Worm (Caenorhabditis elegans) whole organism, L4 larva: ENCODE data around the gene F58E6.13.

Experiments used
- D1046.2 ChIP-seq: fragments of 200-800 bp; sonication (Bioruptor generic); IDR thresholded peaks from 2 replicates; pipeline ENCODE4 v1.3.6; 2022; ENCODE audit warnings: missing genetic modification characterization, missing compliant biosample characterization
- F10B5.3 ChIP-seq: sonication (generic microtip); optimal IDR thresholded peaks from 2 replicates; lab custom pipeline; 2016; ENCODE audit warnings: mild to moderate bottlenecking, missing genetic modification characterization, missing compliant biosample characterization
- F37D6.2 ChIP-seq: sonication (generic microtip); optimal IDR thresholded peaks from 2 replicates; lab custom pipeline; 2016; ENCODE audit warnings: mild to moderate bottlenecking, missing genetic modification characterization, missing compliant biosample characterization
- F44E2.7 ChIP-seq: fragments of 200-800 bp; sonication (Bioruptor generic); IDR thresholded peaks from 2 replicates; pipeline ENCODE4 v2.1.2; 2022; ENCODE audit warnings: missing genetic modification characterization, missing compliant biosample characterization
- F49E8.2 ChIP-seq: sonication (generic microtip); optimal IDR thresholded peaks from 2 replicates; lab custom pipeline; 2016; ENCODE audit warnings: missing compliant biosample characterization, mild to moderate bottlenecking, missing genetic modification characterization, borderline replicate concordance
- Y105C5A.15 ChIP-seq: fragments of 200-800 bp; sonication (Bioruptor generic); IDR thresholded peaks from 2 replicates; pipeline ENCODE4 v1.3.6; 2022; ENCODE audit warnings: missing genetic modification characterization, missing compliant biosample characterization
- Y75B8A.6 ChIP-seq: fragments of 200-800 bp; sonication (Bioruptor generic); IDR thresholded peaks from 2 replicates; pipeline ENCODE4 v1.3.6; 2022; ENCODE audit warnings: missing genetic modification reagents, missing genetic modification characterization, missing compliant biosample characterization
- aha-1 ChIP-seq: fragments of 150-350 bp; peaks from one replicate; lab custom pipeline; 2014; ENCODE audit warnings: missing biosample characterization, missing genetic modification characterization
- aly-2 ChIP-seq: sonication (generic microtip); optimal IDR thresholded peaks from 2 replicates; lab custom pipeline; 2018; ENCODE audit warnings: missing biosample characterization, missing genetic modification characterization
- ceh-82 ChIP-seq: sonication (generic microtip); optimal IDR thresholded peaks from 2 replicates; lab custom pipeline; 2017; ENCODE audit warnings: missing biosample characterization, missing genetic modification characterization
- daf-16 ChIP-seq, 3 experiments: sonication (generic microtip); optimal IDR thresholded peaks; 2 replicates each; lab custom pipeline; 2016 to 2017; ENCODE audit warnings: missing genetic modification characterization in 3 of 3, missing genetic modification reagents in 3 of 3, mild to moderate bottlenecking in 2 of 3, missing compliant biosample characterization in 2 of 3, missing biosample characterization in 1 of 3, moderate library complexity in 1 of 3
- daf-19 ChIP-seq: fragments of 200-800 bp; sonication (Bioruptor generic); conservative IDR thresholded peaks from 2 replicates; pipeline ENCODE4 v1.3.6; 2022; ENCODE audit warnings: missing genetic modification characterization, missing compliant biosample characterization
- dmd-9 ChIP-seq: fragments of 200-800 bp; sonication (Bioruptor generic); IDR thresholded peaks from 2 replicates; pipeline ENCODE4 v1.3.6; 2022; ENCODE audit warnings: missing genetic modification reagents, missing genetic modification characterization, missing compliant biosample characterization
- dpl-1 ChIP-seq: fragments of 150-350 bp; optimal IDR thresholded peaks from 2 replicates; lab custom pipeline; 2014; ENCODE audit warnings: missing biosample characterization, missing genetic modification reagents, missing genetic modification characterization
- dve-1 ChIP-seq: sonication (generic microtip); optimal IDR thresholded peaks from 2 replicates; lab custom pipeline; 2017; ENCODE audit warnings: antibody characterized with exemption, mild to moderate bottlenecking, missing genetic modification characterization, missing compliant biosample characterization; ENCODE audit not compliant: insufficient read depth
- fkh-10 ChIP-seq: fragments of 150-350 bp; optimal IDR thresholded peaks from 2 replicates; lab custom pipeline; 2014; ENCODE audit warnings: missing biosample characterization, missing genetic modification reagents, missing genetic modification characterization
- hif-1 ChIP-seq, 2 experiments: sonication (generic microtip); optimal IDR thresholded peaks; 2 replicates each; lab custom pipeline; 2016 to 2017; ENCODE audit warnings: missing compliant biosample characterization in 2 of 2, missing genetic modification characterization in 2 of 2, missing genetic modification reagents in 2 of 2, missing genotype in 2 of 2, mild to moderate bottlenecking in 1 of 2
- hlh-11 ChIP-seq: fragments of 200-800 bp; sonication (Bioruptor generic); optimal IDR thresholded peaks from 2 replicates; lab custom pipeline; 2018; ENCODE audit warnings: mild to moderate bottlenecking, missing genetic modification characterization, missing compliant biosample characterization
- lim-7 ChIP-seq: fragments of 200-800 bp; sonication (Bioruptor generic); IDR thresholded peaks from 2 replicates; pipeline ENCODE4 v1.3.6; 2022; ENCODE audit warnings: missing genetic modification characterization, missing compliant biosample characterization
- lin-1 ChIP-seq: fragments of 200-800 bp; sonication (Bioruptor generic); IDR thresholded peaks from 2 replicates; pipeline ENCODE4 v1.3.6; 2022; ENCODE audit warnings: missing genetic modification reagents, missing genetic modification characterization, missing compliant biosample characterization
- lin-15B ChIP-seq: fragments of 150-350 bp; sonication (generic microtip); optimal IDR thresholded peaks from 3 replicates; lab custom pipeline; 2014; ENCODE audit warnings: missing biosample characterization, missing genetic modification characterization
- lin-39 ChIP-seq: fragments of 150-350 bp; optimal IDR thresholded peaks from 2 replicates; lab custom pipeline; 2014; ENCODE audit warnings: missing biosample characterization, missing genetic modification reagents, missing genetic modification characterization
- mdt-29 ChIP-seq: fragments of 200-800 bp; sonication (Bioruptor generic); IDR thresholded peaks from 2 replicates; pipeline ENCODE4 v1.3.6; 2022; ENCODE audit warnings: missing genetic modification reagents, missing genetic modification characterization, missing compliant biosample characterization
- mep-1 ChIP-seq: fragments of 150-350 bp; sonication (generic microtip); optimal IDR thresholded peaks from 3 replicates; lab custom pipeline; 2014; ENCODE audit warnings: missing biosample characterization, missing genetic modification characterization
- mes-2 ChIP-seq: sonication (generic microtip); optimal IDR thresholded peaks from 2 replicates; lab custom pipeline; 2016; ENCODE audit warnings: missing genotype, mild to moderate bottlenecking, missing genetic modification characterization, missing compliant biosample characterization; ENCODE audit not compliant: poor library complexity, severe bottlenecking
- mxl-3 ChIP-seq: fragments of 200-800 bp; sonication (Bioruptor generic); optimal IDR thresholded peaks from 2 replicates; lab custom pipeline; 2018; ENCODE audit warnings: mild to moderate bottlenecking, missing genetic modification characterization, missing compliant biosample characterization
- nhr-11 ChIP-seq: fragments of 150-350 bp; optimal IDR thresholded peaks from 2 replicates; lab custom pipeline; 2014; ENCODE audit warnings: missing biosample characterization, missing genetic modification characterization
- nhr-237 ChIP-seq: sonication (generic microtip); optimal IDR thresholded peaks from 2 replicates; lab custom pipeline; 2017; ENCODE audit warnings: missing biosample characterization, missing genetic modification characterization
- nhr-28 ChIP-seq: fragments of 150-350 bp; optimal IDR thresholded peaks from 2 replicates; lab custom pipeline; 2014; ENCODE audit warnings: missing biosample characterization, missing genetic modification characterization
- nhr-42 ChIP-seq: fragments of 200-800 bp; sonication (Bioruptor generic); IDR thresholded peaks from 2 replicates; pipeline ENCODE4 v1.3.6; 2022; ENCODE audit warnings: missing genetic modification characterization, missing compliant biosample characterization
- nhr-77 ChIP-seq: fragments of 150-350 bp; optimal IDR thresholded peaks from 2 replicates; lab custom pipeline; 2014; ENCODE audit warnings: missing biosample characterization, missing genetic modification characterization
- pha-4 ChIP-seq, 2 experiments: fragments of 150-350 bp in 1 of 2; fragments of 200-800 bp in 1 of 2; sonication (Bioruptor generic) in 1 of 2; IDR thresholded peaks in 1 of 2; optimal IDR thresholded peaks in 1 of 2; 2 replicates each; pipeline versions ENCODE4 v1.3.6 to Lab custom; 2014 to 2022; ENCODE audit warnings: missing genetic modification characterization in 2 of 2, missing genetic modification reagents in 2 of 2, missing biosample characterization in 1 of 2, missing compliant biosample characterization in 1 of 2
- php-3 ChIP-seq: fragments of 200-800 bp; sonication (Bioruptor generic); IDR thresholded peaks from 2 replicates; pipeline ENCODE4 v1.3.6; 2022; ENCODE audit warnings: missing genetic modification reagents, missing genetic modification characterization, missing compliant biosample characterization
- pqm-1 ChIP-seq: sonication (generic microtip); optimal IDR thresholded peaks from 2 replicates; lab custom pipeline; 2017; ENCODE audit warnings: missing biosample characterization, missing genetic modification characterization
- tra-1 ChIP-seq: fragments of 200-800 bp; sonication (Bioruptor generic); IDR thresholded peaks from 2 replicates; pipeline ENCODE4 v1.3.6; 2022; ENCODE audit warnings: missing genetic modification reagents, missing genetic modification characterization, missing compliant biosample characterization
- unc-39 ChIP-seq: sonication (generic microtip); optimal IDR thresholded peaks from 2 replicates; lab custom pipeline; 2017; ENCODE audit warnings: missing biosample characterization, missing genetic modification characterization
- unc-62 ChIP-seq, 3 experiments: fragments of 150-350 bp in 1 of 3; sonication (generic microtip); optimal IDR thresholded peaks in 2 of 3; peaks in 1 of 3; 1 replicate in 1 of 3; 2 replicates in 2 of 3; lab custom pipeline; 2014 to 2017; ENCODE audit warnings: missing biosample characterization in 3 of 3, missing genetic modification characterization in 3 of 3, missing genetic modification reagents in 3 of 3, missing genotype in 1 of 3
- zfp-3 ChIP-seq: fragments of 200-800 bp; sonication (Bioruptor generic); conservative IDR thresholded peaks from 2 replicates; pipeline ENCODE4 v1.3.6; 2022; ENCODE audit warnings: missing genetic modification reagents, missing genetic modification characterization, missing compliant biosample characterization
- zip-11 ChIP-seq: fragments of 200-800 bp; sonication (Bioruptor generic); IDR thresholded peaks from 2 replicates; pipeline ENCODE4 v1.3.6; 2022; ENCODE audit warnings: missing genetic modification characterization, missing compliant biosample characterization
- ztf-11 ChIP-seq: fragments of 150-350 bp; optimal IDR thresholded peaks from 2 replicates; lab custom pipeline; 2014; ENCODE audit warnings: missing biosample characterization, missing genetic modification characterization

Gene F58E6.13

DNA sequence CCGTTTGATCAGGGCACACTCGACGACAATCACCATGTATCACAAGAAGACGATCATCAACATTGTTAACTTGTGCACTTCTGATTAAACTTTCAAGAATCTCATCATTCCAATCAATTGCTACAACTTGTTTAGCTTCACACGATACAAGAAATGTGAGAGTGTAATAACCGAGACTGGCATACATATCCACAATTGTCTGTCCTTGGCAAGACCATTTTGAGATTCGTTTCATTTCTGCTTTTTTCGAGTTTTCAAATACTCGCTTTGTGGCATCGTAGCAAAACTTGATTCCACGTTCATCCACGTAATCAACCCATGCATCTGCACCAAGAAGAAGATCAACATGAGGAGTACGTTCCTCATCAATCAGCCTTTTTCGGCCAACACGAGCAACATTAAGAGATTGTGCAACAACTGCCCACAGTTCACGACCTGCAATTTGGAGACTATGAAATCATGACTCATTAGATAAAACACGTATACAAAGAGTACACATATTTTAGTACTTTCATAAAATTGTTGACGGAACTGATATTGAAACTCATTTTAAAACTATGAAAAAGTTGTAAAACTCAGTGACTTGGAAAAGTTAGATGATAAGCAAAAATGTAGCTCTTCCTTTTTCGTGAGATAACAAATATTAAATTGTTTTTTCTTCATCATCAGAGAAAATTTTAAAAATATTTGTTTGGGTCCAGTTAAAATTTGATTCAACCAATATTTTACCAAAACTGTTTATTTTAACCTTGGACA, 32.4 kb upstream of the F58E6.13 start:
- peak; percentile 24 for TF ChIP-seq nhr-77 (tag; lab: Kevin White, UChicago)
- no peak for TF ChIP-seq unc-39
- no peak for TF ChIP-seq F37D6.2 (tag; lab: Kevin White, UChicago)
- peak; percentile 33 for TF ChIP-seq dve-1
- no peak for TF ChIP-seq zfp-3 (GFP tag; lab: Robert Waterston, UW)
- no peak for TF ChIP-seq mep-1 (tag; lab: Kevin White, UChicago)
- no peak for TF ChIP-seq F49E8.2 (tag; lab: Kevin White, UChicago)
- peak; percentile 87 for TF ChIP-seq php-3 (GFP tag; lab: Robert Waterston, UW)
- no peak for TF ChIP-seq mdt-29
- TF ChIP-seq unc-62 (GFP tag; optimal IDR thresholded peaks at IDR 0.05 in 1 of 2; lab: Kevin White, UChicago): peak in 1 of 2 experiments; percentile 93
- no peak for TF ChIP-seq unc-62 (tag; optimal IDR thresholded peaks at IDR 0.05; lab: Kevin White, UChicago)
- TF ChIP-seq pha-4 (GFP tag; IDR thresholded peaks at IDR 0.05; lab: Robert Waterston, UW): no peak
- TF ChIP-seq pha-4 (tag; optimal IDR thresholded peaks at IDR 0.05; lab: Kevin White, UChicago): no peak
- no peak for TF ChIP-seq aly-2
- peak; percentile 44 for TF ChIP-seq nhr-28 (tag; lab: Kevin White, UChicago)
- no peak for TF ChIP-seq daf-19 (GFP tag; lab: Robert Waterston, UW)
- TF ChIP-seq aha-1: peak; percentile 67
- peak; percentile 47 for TF ChIP-seq pqm-1 (tag; lab: Kevin White, UChicago)
- TF ChIP-seq mxl-3 (GFP tag; lab: Kevin White, UChicago): no peak
- TF ChIP-seq mes-2 (tag; lab: Kevin White, UChicago): no peak
- TF ChIP-seq daf-16 (GFP tag; optimal IDR thresholded peaks at IDR 0.05; lab: Kevin White, UChicago): no peak
- peak; percentile 37 for TF ChIP-seq daf-16 (tag; optimal IDR thresholded peaks at IDR 0.05; lab: Kevin White, UChicago)
- no peak for TF ChIP-seq dmd-9 (GFP tag; lab: Robert Waterston, UW)
- no peak for TF ChIP-seq D1046.2 (GFP tag; lab: Robert Waterston, UW)
- TF ChIP-seq fkh-10: no peak

- no peak for TF ChIP-seq dpl-1 (GFP tag; lab: Kevin White, UChicago)
- TF ChIP-seq nhr-237 (tag; lab: Kevin White, UChicago): no peak
- TF ChIP-seq ztf-11 (tag; lab: Kevin White, UChicago): no peak
- TF ChIP-seq hif-1 (tag; optimal IDR thresholded peaks at IDR 0.05; lab: Kevin White, UChicago): no peak
- TF ChIP-seq nhr-11: no peak
- TF ChIP-seq hlh-11 (tag; lab: Kevin White, UChicago): no peak
- TF ChIP-seq daf-16 (GFP tag; optimal IDR thresholded peaks at IDR 0.05; lab: Kevin White, UChicago): no peak
- no peak for TF ChIP-seq daf-16 (tag; optimal IDR thresholded peaks at IDR 0.05; lab: Kevin White, UChicago)
- no peak for TF ChIP-seq F49E8.2 (tag; lab: Kevin White, UChicago)
- no peak for TF ChIP-seq lin-39 (tag; lab: Kevin White, UChicago)
- TF ChIP-seq Y105C5A.15 (GFP tag; lab: Robert Waterston, UW): no peak
- TF ChIP-seq daf-19 (GFP tag; lab: Robert Waterston, UW): no peak
- no peak for TF ChIP-seq Y75B8A.6 (GFP tag; lab: Robert Waterston, UW)
These were observed 31.5 kb upstream of the F58E6.13 start, which contains the start of gene F40F9.10 for ce11 chrV:9713532-9713931. TSS of gene F40F9.10 (minus strand) at chrV:9713632.

ce11 chrV:9714909-9715308, 30.1 kb upstream of the F58E6.13 start, which contains the start of gene F40F9.3:
TSS of gene F40F9.3 (plus strand) at chrV:9715209.
- TF ChIP-seq lin-1 (GFP tag; lab: Robert Waterston, UW) (no peak), daf-16 (GFP tag; optimal IDR thresholded peaks at IDR 0.05; lab: Kevin White, UChicago) (no peak), daf-16 (tag; optimal IDR thresholded peaks at IDR 0.05; lab: Kevin White, UChicago) (no peak)

DNA sequence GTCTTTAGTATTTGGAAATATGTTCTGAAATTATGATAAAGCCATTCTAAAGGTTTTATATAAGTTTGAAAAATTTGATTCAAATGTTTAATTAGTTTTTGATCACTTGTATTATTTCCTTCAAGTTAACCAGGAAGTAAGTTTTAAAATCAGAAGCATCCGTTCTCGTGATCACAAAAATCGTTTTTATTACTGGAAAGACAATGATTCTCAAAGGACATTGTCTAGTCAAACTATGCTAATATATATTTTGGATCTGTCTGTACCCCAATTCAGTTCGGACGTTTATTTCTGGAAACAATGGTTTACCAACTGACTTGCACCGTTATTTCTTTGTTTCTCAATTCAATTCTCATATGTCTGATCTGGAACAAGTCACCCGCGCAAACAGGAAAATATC, 28.6 kb upstream of the F58E6.13 start, which contains the start of gene str-188:
Gene str-188, plus strand, starts transcription at position 301 of the 400 bp plus-strand sequence.
- TF ChIP-seq F10B5.3 (tag; lab: Kevin White, UChicago) (no peak), daf-19 (GFP tag; lab: Robert Waterston, UW) (no peak), mep-1 (tag; lab: Kevin White, UChicago) (no peak), tra-1 (GFP tag; lab: Robert Waterston, UW) (no peak), lim-7 (GFP tag; lab: Robert Waterston, UW) (no peak), F44E2.7 (GFP tag; lab: Robert Waterston, UW) (no peak), zip-11 (no peak), pqm-1 (tag; lab: Kevin White, UChicago) (no peak), ceh-82 (tag; lab: Kevin White, UChicago) (no peak), dmd-9 (GFP tag; lab: Robert Waterston, UW) (no peak), lin-15B (no peak), hlh-11 (tag; lab: Kevin White, UChicago) (no peak), nhr-42 (GFP tag; lab: Robert Waterston, UW) (no peak), Y75B8A.6 (GFP tag; lab: Robert Waterston, UW) (no peak)
